Fruit fly (Drosophila melanogaster): Measurements from ENCODE around the gene Cyp313b1.

The Cyp313b1 gene

dm6 chr3R:8669900-8670528 is 24.6 kb upstream of the Cyp313b1 start:
- TF ChIP-seq pan (optimal IDR thresholded peaks at IDR 0.05) (peak; percentile 58), CG8478 (optimal IDR thresholded peaks at IDR 0.05) (no peak)

dm6 chr3R:8669029-8669707 is 23.7 kb upstream of the Cyp313b1 start:
- TF ChIP-seq CG8478 (optimal IDR thresholded peaks at IDR 0.05) (peak; percentile 38), Dll (optimal IDR thresholded peaks at IDR 0.05) (no peak), pan (optimal IDR thresholded peaks at IDR 0.05) (no peak)

dm6 chr3R:8668024-8668856 is 22.8 kb upstream of the Cyp313b1 start:
- TF ChIP-seq psq (optimal IDR thresholded peaks at IDR 0.05) (no peak), CG8478 (optimal IDR thresholded peaks at IDR 0.05) (no peak), EcR (GFP tag; optimal IDR thresholded peaks at IDR 0.05) (no peak), pan (optimal IDR thresholded peaks at IDR 0.05) (no peak), Dll (optimal IDR thresholded peaks at IDR 0.05) (no peak), usp (GFP tag; optimal IDR thresholded peaks at IDR 0.05) (no peak)

- TF ChIP-seq pan (optimal IDR thresholded peaks at IDR 0.05) (no peak), Dll (optimal IDR thresholded peaks at IDR 0.05) (no peak), CG8478 (optimal IDR thresholded peaks at IDR 0.05) (no peak), EcR (GFP tag; optimal IDR thresholded peaks at IDR 0.05) (no peak), psq (optimal IDR thresholded peaks at IDR 0.05) (no peak), usp (GFP tag; optimal IDR thresholded peaks at IDR 0.05) (no peak)
Measured at dm6 chr3R:8667568-8667967, 22.1 kb upstream of the Cyp313b1 start, which contains the start of gene CG8036. TSS of gene CG8036 (plus strand) at chr3R:8667868.

- TF ChIP-seq pan (optimal IDR thresholded peaks at IDR 0.05) = peak; percentile 26
- TF ChIP-seq usp (GFP tag; optimal IDR thresholded peaks at IDR 0.05) = no peak
Measured at dm6 chr3R:8664699-8665340, 19.4 kb upstream of the Cyp313b1 start.

dm6 chr3R:8663668-8664283 is 18.3 kb upstream of the Cyp313b1 start, which contains the start of gene CG8032:
TSS of gene CG8032 (plus strand) at chr3R:8664115.
- TF ChIP-seq usp (GFP tag; optimal IDR thresholded peaks at IDR 0.05) (no peak), psq (optimal IDR thresholded peaks at IDR 0.05) (no peak), pan (optimal IDR thresholded peaks at IDR 0.05) (no peak)

dm6 chr3R:8660661-8661060 is 15.2 kb upstream of the Cyp313b1 start, which contains the start of gene bel:
TSS of gene bel (minus strand) at chr3R:8660761.
- no peak for TF ChIP-seq Dll (optimal IDR thresholded peaks at IDR 0.05)
- no peak for TF ChIP-seq usp (GFP tag; optimal IDR thresholded peaks at IDR 0.05)
- TF ChIP-seq CG8478 (optimal IDR thresholded peaks at IDR 0.05) = no peak
- TF ChIP-seq EcR (GFP tag; optimal IDR thresholded peaks at IDR 0.05) = no peak
- TF ChIP-seq psq (optimal IDR thresholded peaks at IDR 0.05) = no peak

- TF ChIP-seq pan (optimal IDR thresholded peaks at IDR 0.05) (peak; percentile 51), EcR (GFP tag; optimal IDR thresholded peaks at IDR 0.05) (no peak), psq (optimal IDR thresholded peaks at IDR 0.05) (no peak), CG8478 (optimal IDR thresholded peaks at IDR 0.05) (no peak), Dll (optimal IDR thresholded peaks at IDR 0.05) (no peak), usp (GFP tag; optimal IDR thresholded peaks at IDR 0.05) (no peak)
Measured at dm6 chr3R:8659907-8660660, 14.6 kb upstream of the Cyp313b1 start.

dm6 chr3R:8659200-8659897 is 13.9 kb upstream of the Cyp313b1 start:
- TF ChIP-seq pan (optimal IDR thresholded peaks at IDR 0.05) (no peak), CG8478 (optimal IDR thresholded peaks at IDR 0.05) (peak; percentile 45), usp (GFP tag; optimal IDR thresholded peaks at IDR 0.05) (no peak)

- TF ChIP-seq usp (GFP tag; optimal IDR thresholded peaks at IDR 0.05) = no peak
- no peak for TF ChIP-seq pan (optimal IDR thresholded peaks at IDR 0.05)
- TF ChIP-seq psq (optimal IDR thresholded peaks at IDR 0.05) = no peak
Measured at dm6 chr3R:8658688-8659087, 13.2 kb upstream of the Cyp313b1 start.

- TF ChIP-seq EcR (GFP tag; optimal IDR thresholded peaks at IDR 0.05) (no peak), pan (optimal IDR thresholded peaks at IDR 0.05) (no peak), CG8478 (optimal IDR thresholded peaks at IDR 0.05) (no peak), usp (GFP tag; optimal IDR thresholded peaks at IDR 0.05) (no peak), Dll (optimal IDR thresholded peaks at IDR 0.05) (no peak), psq (optimal IDR thresholded peaks at IDR 0.05) (no peak)
Measured at dm6 chr3R:8654666-8655065, 9.2 kb upstream of the Cyp313b1 start, which contains the start of gene CG42489. TSS of gene CG42489 (minus strand) at chr3R:8654766.
